Worm (Caenorhabditis elegans) whole organism, L2 larva: ENCODE data around the gene M03F4.6.

Experiments
- R02D3.7 ChIP-seq: fragments of 150-350 bp; optimal IDR thresholded peaks from 2 replicates; lab custom pipeline; 2014; ENCODE audit warnings: missing biosample characterization, missing genetic modification characterization
- lin-13 ChIP-seq: fragments of 150-350 bp; optimal IDR thresholded peaks from 2 replicates; lab custom pipeline; 2014; ENCODE audit warnings: missing biosample characterization, missing genetic modification reagents, missing genetic modification characterization
- mab-5 ChIP-seq: fragments of 150-350 bp; optimal IDR thresholded peaks from 2 replicates; lab custom pipeline; 2014; ENCODE audit warnings: missing biosample characterization, missing genetic modification characterization
- nhr-23 ChIP-seq: fragments of 150-350 bp; optimal IDR thresholded peaks from 2 replicates; lab custom pipeline; 2014; ENCODE audit warnings: missing biosample characterization, missing genetic modification reagents, missing genetic modification characterization
- nhr-237 ChIP-seq: fragments of 150-350 bp; optimal IDR thresholded peaks from 2 replicates; lab custom pipeline; 2014; ENCODE audit warnings: missing biosample characterization, missing genetic modification characterization
- nhr-6 ChIP-seq: fragments of 150-350 bp; optimal IDR thresholded peaks from 2 replicates; lab custom pipeline; 2014; ENCODE audit warnings: missing biosample characterization, missing genetic modification characterization
- sma-9 ChIP-seq, 2 experiments: fragments of 150-350 bp in 1 of 2; sonication (generic microtip) in 1 of 2; optimal IDR thresholded peaks; 2 replicates each; lab custom pipeline; 2014 to 2016; ENCODE audit warnings: missing genetic modification characterization in 2 of 2, mild to moderate bottlenecking in 1 of 2, missing biosample characterization in 1 of 2, missing compliant biosample characterization in 1 of 2, missing genetic modification reagents in 1 of 2, moderate library complexity in 1 of 2
- snpc-4 ChIP-seq: fragments of 150-350 bp; optimal IDR thresholded peaks from 2 replicates; lab custom pipeline; 2014; ENCODE audit warnings: missing biosample characterization, missing genetic modification characterization
- unc-62 ChIP-seq: fragments of 150-350 bp; optimal IDR thresholded peaks from 2 replicates; lab custom pipeline; 2014; ENCODE audit warnings: missing biosample characterization, missing genetic modification reagents, missing genetic modification characterization
- ztf-11 ChIP-seq: sonication (generic microtip); optimal IDR thresholded peaks from 2 replicates; lab custom pipeline; 2017; ENCODE audit warnings: missing biosample characterization, missing genetic modification characterization

DNA sequence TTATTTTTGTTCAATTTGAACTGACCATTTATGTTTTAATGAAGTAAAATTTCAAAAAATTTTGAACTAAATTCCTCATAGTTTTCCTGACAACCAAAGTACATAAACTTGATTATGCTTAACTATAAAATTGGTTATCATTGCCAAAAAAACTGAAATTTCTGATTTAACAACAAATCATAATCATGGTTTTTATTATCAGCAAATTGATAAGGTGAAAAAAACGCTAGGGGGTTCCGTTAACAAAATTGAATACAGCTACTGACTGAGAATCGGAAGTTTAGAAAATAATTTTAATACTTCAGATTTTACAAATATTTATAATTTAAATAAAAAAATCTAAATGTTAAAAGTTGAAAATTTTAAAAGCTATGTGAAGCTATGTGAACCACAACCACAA is 37.8 kb upstream of the M03F4.6 start:
- no peak for TF ChIP-seq nhr-23
- TF ChIP-seq R02D3.7 (tag; lab: Kevin White, UChicago) = no peak
- no peak for TF ChIP-seq unc-62 (GFP tag; lab: Kevin White, UChicago)
- TF ChIP-seq snpc-4 = no peak
- TF ChIP-seq mab-5 (tag; lab: Kevin White, UChicago) = no peak
- TF ChIP-seq lin-13 (GFP tag; lab: Kevin White, UChicago) = no peak
- TF ChIP-seq nhr-6 (tag; lab: Kevin White, UChicago) = no peak
- TF ChIP-seq nhr-237 (tag; lab: Kevin White, UChicago) = no peak
- no peak for TF ChIP-seq sma-9 (GFP tag; optimal IDR thresholded peaks at IDR 0.05; lab: Kevin White, UChicago)
- no peak for TF ChIP-seq sma-9 (tag; optimal IDR thresholded peaks at IDR 0.05; lab: Kevin White, UChicago)
- no peak for TF ChIP-seq ztf-11 (tag; lab: Kevin White, UChicago)
